Worm (Caenorhabditis elegans) whole organism, young adult: Measurements from ENCODE around the gene flp-5.
A peak's percentile ranks its signal among the peaks of the same experiment; 100 is the strongest.

Source experiments
- K11D2.4 ChIP-seq: fragments of 200-800 bp; sonication (Bioruptor generic); IDR thresholded peaks from 2 replicates; pipeline ENCODE4 v1.3.6; 2022; ENCODE audit warnings: missing genetic modification reagents, missing genetic modification characterization, missing compliant biosample characterization
- K12H6.12 ChIP-seq: fragments of 200-800 bp; sonication (Bioruptor generic); optimal IDR thresholded peaks from 2 replicates; lab custom pipeline; 2018; ENCODE audit warnings: mild to moderate bottlenecking, missing genetic modification characterization, missing compliant biosample characterization
- ZK185.1 ChIP-seq: sonication (generic microtip); optimal IDR thresholded peaks from 2 replicates; lab custom pipeline; 2016; ENCODE audit warnings: mild to moderate bottlenecking, missing genetic modification characterization, missing compliant biosample characterization; ENCODE audit not compliant: poor library complexity, severe bottlenecking
- akir-1 ChIP-seq: fragments of 200-800 bp; sonication (Bioruptor generic); optimal IDR thresholded peaks from 2 replicates; lab custom pipeline; 2018; ENCODE audit warnings: mild to moderate bottlenecking, missing genetic modification characterization, moderate library complexity, missing compliant biosample characterization
- atf-7 ChIP-seq: sonication (generic microtip); optimal IDR thresholded peaks from 2 replicates; lab custom pipeline; 2017; ENCODE audit warnings: mild to moderate bottlenecking, missing genetic modification characterization, missing compliant biosample characterization
- attf-3 ChIP-seq: fragments of 200-800 bp; sonication (Bioruptor generic); conservative IDR thresholded peaks from 2 replicates; pipeline ENCODE4 v1.3.6; 2022; ENCODE audit warnings: missing genetic modification reagents, missing genetic modification characterization, missing compliant biosample characterization
- attf-5 ChIP-seq: fragments of 200-800 bp; sonication (Bioruptor generic); optimal IDR thresholded peaks from 2 replicates; lab custom pipeline; 2018; ENCODE audit warnings: mild to moderate bottlenecking, missing genetic modification characterization, missing compliant biosample characterization
- bed-2 ChIP-seq: fragments of 200-800 bp; sonication (Bioruptor generic); IDR thresholded peaks from 2 replicates; pipeline ENCODE4 v1.3.6; 2022; ENCODE audit warnings: missing genetic modification reagents, missing genetic modification characterization, missing compliant biosample characterization
- cebp-1 ChIP-seq, 2 experiments: fragments of 200-800 bp in 1 of 2; sonication (Bioruptor generic) in 1 of 2; sonication (generic microtip) in 1 of 2; IDR thresholded peaks in 1 of 2; optimal IDR thresholded peaks in 1 of 2; 2 replicates each; pipeline versions ENCODE4 v1.3.6 to Lab custom; 2017 to 2022; ENCODE audit warnings: missing compliant biosample characterization in 2 of 2, missing genetic modification characterization in 2 of 2, mild to moderate bottlenecking in 1 of 2, missing genetic modification reagents in 1 of 2, moderate library complexity in 1 of 2
- ceh-40 ChIP-seq: fragments of 200-800 bp; sonication (Bioruptor generic); IDR thresholded peaks from 2 replicates; pipeline ENCODE4 v1.3.6; 2022; ENCODE audit warnings: missing genetic modification characterization, missing compliant biosample characterization
- dox-1 ChIP-seq: fragments of 200-800 bp; sonication (Bioruptor generic); IDR thresholded peaks from 2 replicates; pipeline ENCODE4 v1.3.6; 2022; ENCODE audit warnings: missing genetic modification reagents, missing genetic modification characterization, missing compliant biosample characterization
- egl-18 ChIP-seq: fragments of 200-800 bp; sonication (Bioruptor generic); IDR thresholded peaks from 2 replicates; pipeline ENCODE4 v1.3.6; 2022; ENCODE audit warnings: missing genetic modification reagents, missing genetic modification characterization, missing compliant biosample characterization
- ekl-4 ChIP-seq: fragments of 200-800 bp; sonication (Bioruptor generic); IDR thresholded peaks from 2 replicates; pipeline ENCODE4 v1.3.6; 2022; ENCODE audit warnings: missing genetic modification reagents, missing genetic modification characterization, missing compliant biosample characterization
- gei-17 ChIP-seq: fragments of 200-800 bp; sonication (Bioruptor generic); optimal IDR thresholded peaks from 2 replicates; lab custom pipeline; 2018; ENCODE audit warnings: mild to moderate bottlenecking, missing genetic modification characterization, missing compliant biosample characterization
- hmg-1.2 ChIP-seq: fragments of 200-800 bp; sonication (Bioruptor generic); IDR thresholded peaks from 2 replicates; pipeline ENCODE4 v1.3.6; 2022; ENCODE audit warnings: missing genetic modification reagents, missing genetic modification characterization, missing compliant biosample characterization
- let-526 ChIP-seq: fragments of 200-800 bp; sonication (Bioruptor generic); IDR thresholded peaks from 2 replicates; pipeline ENCODE4 v1.3.6; 2022; ENCODE audit warnings: missing genetic modification reagents, missing genetic modification characterization, missing compliant biosample characterization
- lin-40 ChIP-seq: sonication (generic microtip); optimal IDR thresholded peaks from 2 replicates; lab custom pipeline; 2016; ENCODE audit warnings: missing genetic modification characterization, mild to moderate bottlenecking, missing compliant biosample characterization, missing genotype, missing genetic modification reagents
- lir-1 ChIP-seq: fragments of 200-800 bp; sonication (Bioruptor generic); conservative IDR thresholded peaks from 2 replicates; pipeline ENCODE4 v1.3.6; 2022; ENCODE audit warnings: missing genetic modification reagents, missing genetic modification characterization, missing compliant biosample characterization
- lsl-1 ChIP-seq: fragments of 200-800 bp; sonication (Bioruptor generic); optimal IDR thresholded peaks from 2 replicates; lab custom pipeline; 2018; ENCODE audit warnings: mild to moderate bottlenecking, missing genetic modification characterization, moderate library complexity, missing compliant biosample characterization
- lsy-27 ChIP-seq: sonication (generic microtip); optimal IDR thresholded peaks from 2 replicates; lab custom pipeline; 2017; ENCODE audit warnings: missing genetic modification characterization, mild to moderate bottlenecking, missing compliant biosample characterization, antibody characterized with exemption, missing genotype, borderline replicate concordance; ENCODE audit not compliant: insufficient read depth
- mcd-1 ChIP-seq: fragments of 200-800 bp; sonication (Bioruptor generic); IDR thresholded peaks from 2 replicates; pipeline ENCODE4 v1.3.6; 2022; ENCODE audit warnings: missing genetic modification reagents, missing genetic modification characterization, missing compliant biosample characterization
- nfyb-1 ChIP-seq: fragments of 200-800 bp; sonication (Bioruptor generic); IDR thresholded peaks from 2 replicates; pipeline ENCODE4 v1.3.6; 2022; ENCODE audit warnings: missing genetic modification reagents, missing genetic modification characterization, missing compliant biosample characterization
- pbrm-1 ChIP-seq: fragments of 200-800 bp; sonication (Bioruptor generic); IDR thresholded peaks from 2 replicates; pipeline ENCODE4 v1.3.6; 2022; ENCODE audit warnings: missing genetic modification reagents, missing genetic modification characterization, missing compliant biosample characterization
- sdz-38 ChIP-seq: sonication (generic microtip); optimal IDR thresholded peaks from 2 replicates; lab custom pipeline; 2016; ENCODE audit warnings: missing genotype, missing genetic modification characterization, missing compliant biosample characterization
- snpc-1.1 ChIP-seq: sonication (generic microtip); optimal IDR thresholded peaks from 2 replicates; lab custom pipeline; 2017; ENCODE audit warnings: missing genetic modification characterization, mild to moderate bottlenecking, missing compliant biosample characterization, antibody characterized with exemption, moderate library complexity, missing genotype, missing genetic modification reagents; ENCODE audit not compliant: insufficient read depth
- snpc-3.4 ChIP-seq: sonication (generic microtip); optimal IDR thresholded peaks from 2 replicates; lab custom pipeline; 2017; ENCODE audit warnings: missing genetic modification characterization, mild to moderate bottlenecking, missing compliant biosample characterization, antibody characterized with exemption, moderate library complexity, missing genotype, missing genetic modification reagents
- unc-62 ChIP-seq: fragments of 150-350 bp; optimal IDR thresholded peaks from 2 replicates; lab custom pipeline; 2014; ENCODE audit warnings: missing biosample characterization, missing genetic modification reagents, missing genetic modification characterization
- zfh-2 ChIP-seq: fragments of 200-800 bp; sonication (Bioruptor generic); conservative IDR thresholded peaks from 2 replicates; pipeline ENCODE4 v1.3.6; 2022; ENCODE audit warnings: missing genetic modification reagents, missing genetic modification characterization, missing compliant biosample characterization
- ztf-18 ChIP-seq: sonication (generic microtip); optimal IDR thresholded peaks from 2 replicates; lab custom pipeline; 2016; ENCODE audit warnings: missing genotype, mild to moderate bottlenecking, missing genetic modification characterization, missing compliant biosample characterization
- ztf-22 ChIP-seq: fragments of 200-800 bp; sonication (Bioruptor generic); optimal IDR thresholded peaks from 2 replicates; lab custom pipeline; 2018; ENCODE audit warnings: mild to moderate bottlenecking, missing genetic modification characterization, moderate library complexity, missing compliant biosample characterization
- ztf-6 ChIP-seq: fragments of 200-800 bp; sonication (Bioruptor generic); IDR thresholded peaks from 2 replicates; pipeline ENCODE4 v1.3.6; 2022; ENCODE audit warnings: missing genetic modification reagents, missing genetic modification characterization, missing compliant biosample characterization

Gene flp-5

DNA sequence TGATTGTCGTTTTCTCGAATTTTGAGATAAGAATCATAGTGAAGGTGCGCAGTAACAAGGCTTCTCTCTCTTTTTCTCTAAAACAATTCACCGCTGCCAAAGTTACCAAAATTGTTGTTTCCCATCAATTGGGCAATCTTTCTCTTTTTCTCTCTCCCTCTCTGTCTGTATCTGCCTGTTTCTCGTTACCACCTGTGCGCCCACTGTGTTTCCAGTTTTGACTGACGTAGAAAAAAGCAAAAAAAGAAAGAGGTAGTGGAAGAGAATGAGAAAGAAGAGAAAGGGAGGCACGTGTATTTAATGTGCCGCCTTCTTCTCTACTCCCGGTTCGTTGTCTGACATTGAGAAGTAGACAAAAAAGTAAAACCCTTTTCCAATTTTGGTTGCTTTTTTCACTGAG is 22.0 kb downstream of the flp-5 start (continued):
- TF ChIP-seq snpc-3.4 (peak; percentile 14), nfyb-1 (GFP tag; lab: Robert Waterston, UW) (0 out of 2 replicates have a peak, but pooled peaks have one; percentile 60), attf-5 (GFP tag; lab: Kevin White, UChicago) (peak; percentile 46), gei-17 (GFP tag; lab: Kevin White, UChicago) (peak; percentile 29), atf-7 (tag; lab: Kevin White, UChicago) (peak; percentile 45), ekl-4 (GFP tag; lab: Robert Waterston, UW) (no peak), ceh-40 (GFP tag; lab: Robert Waterston, UW) (no peak), ztf-22 (GFP tag; lab: Kevin White, UChicago) (peak; percentile 16), unc-62 (GFP tag; lab: Kevin White, UChicago) (peak; percentile 6), lsl-1 (GFP tag; lab: Kevin White, UChicago) (no peak)

- TF ChIP-seq K12H6.12 (tag; lab: Kevin White, UChicago), result peak; percentile 10
- no peak for TF ChIP-seq bed-2
- TF ChIP-seq mcd-1 (GFP tag; lab: Robert Waterston, UW), result peak; percentile 84
- no peak for TF ChIP-seq sdz-38 (tag; lab: Kevin White, UChicago)
- peak; percentile 51; the same call in 1 of the 2 replicates for TF ChIP-seq zfh-2 (GFP tag; lab: Robert Waterston, UW)
- no peak for TF ChIP-seq cebp-1 (GFP tag; IDR thresholded peaks at IDR 0.05; lab: Robert Waterston, UW)
- peak; percentile 26 for TF ChIP-seq cebp-1 (tag; optimal IDR thresholded peaks at IDR 0.05; lab: Kevin White, UChicago)
- TF ChIP-seq egl-18 (GFP tag; lab: Robert Waterston, UW), result 0 out of 2 replicates have a peak, but pooled peaks have one; percentile 27
- TF ChIP-seq lsy-27 (tag; lab: Kevin White, UChicago), result no peak
These were observed 23.8 kb downstream of the flp-5 start, which contains the start of gene dhhc-14 for ce11 chrX:8551687-8552327. Gene dhhc-14, plus strand, starts transcription at chrX:8552277.

- no peak for TF ChIP-seq dox-1 (GFP tag; lab: Robert Waterston, UW)
These were observed 26.0 kb downstream of the flp-5 start for ce11 chrX:8554029-8554428.

ce11 chrX:8556614-8557196 is 28.7 kb downstream of the flp-5 start, which contains the start of gene utx-1:
Gene utx-1, plus strand, starts transcription at chrX:8557146.
- TF ChIP-seq zfh-2 (GFP tag; lab: Robert Waterston, UW), result peak; percentile 44; the same call in 1 of the 2 replicates
- no peak for TF ChIP-seq K11D2.4
- peak; percentile 83; the same call in 1 of the 2 replicates for TF ChIP-seq hmg-1.2 (GFP tag; lab: Robert Waterston, UW)
- TF ChIP-seq lin-40 (tag; lab: Kevin White, UChicago), result peak; percentile 30
- peak; percentile 9 for TF ChIP-seq ztf-18
- no peak for TF ChIP-seq attf-5 (GFP tag; lab: Kevin White, UChicago)
- no peak for TF ChIP-seq ceh-40 (GFP tag; lab: Robert Waterston, UW)
- TF ChIP-seq attf-3 (GFP tag; lab: Robert Waterston, UW), result peak; percentile 78
- peak; percentile 16 for TF ChIP-seq ZK185.1 (tag; lab: Kevin White, UChicago)
- peak; percentile 86 for TF ChIP-seq cebp-1 (GFP tag; IDR thresholded peaks at IDR 0.05; lab: Robert Waterston, UW)
- peak; percentile 98 for TF ChIP-seq cebp-1 (tag; optimal IDR thresholded peaks at IDR 0.05; lab: Kevin White, UChicago)

- no peak for TF ChIP-seq pbrm-1 (GFP tag; lab: Robert Waterston, UW)
- no peak for TF ChIP-seq lir-1 (GFP tag; lab: Robert Waterston, UW)
- TF ChIP-seq snpc-1.1 (tag; lab: Kevin White, UChicago), result no peak
- TF ChIP-seq let-526 (GFP tag; lab: Robert Waterston, UW), result no peak
- no peak for TF ChIP-seq akir-1
- no peak for TF ChIP-seq ztf-6 (GFP tag; lab: Robert Waterston, UW)
These were observed 34.5 kb downstream of the flp-5 start for ce11 chrX:8562586-8562985.
